Fruit fly (Drosophila melanogaster) whole organism: ENCODE data around the gene Eip63E.

Experiments
- CG8478 ChIP-seq: fragments of >200 bp; optimal IDR thresholded peaks from 2 replicates; lab custom pipeline; 2018; ENCODE audit warnings: inconsistent platforms
- Dll ChIP-seq: fragments of >200 bp; optimal IDR thresholded peaks from 2 replicates; lab custom pipeline; 2017
- EcR ChIP-seq, 2 experiments: fragments of >200 bp; optimal IDR thresholded peaks; 2 replicates each; lab custom pipeline; 2017; ENCODE audit warnings: missing biosample characterization in 2 of 2, missing genetic modification characterization in 2 of 2, missing genetic modification reagents in 2 of 2
- pan ChIP-seq: fragments of >200 bp; optimal IDR thresholded peaks from 2 replicates; lab custom pipeline; 2017
- psq ChIP-seq: fragments of >200 bp; optimal IDR thresholded peaks from 2 replicates; lab custom pipeline; 2017
- usp ChIP-seq: fragments of >200 bp; optimal IDR thresholded peaks from 2 replicates; lab custom pipeline; 2017; ENCODE audit warnings: missing biosample characterization, missing genetic modification characterization, mixed read lengths

DNA sequence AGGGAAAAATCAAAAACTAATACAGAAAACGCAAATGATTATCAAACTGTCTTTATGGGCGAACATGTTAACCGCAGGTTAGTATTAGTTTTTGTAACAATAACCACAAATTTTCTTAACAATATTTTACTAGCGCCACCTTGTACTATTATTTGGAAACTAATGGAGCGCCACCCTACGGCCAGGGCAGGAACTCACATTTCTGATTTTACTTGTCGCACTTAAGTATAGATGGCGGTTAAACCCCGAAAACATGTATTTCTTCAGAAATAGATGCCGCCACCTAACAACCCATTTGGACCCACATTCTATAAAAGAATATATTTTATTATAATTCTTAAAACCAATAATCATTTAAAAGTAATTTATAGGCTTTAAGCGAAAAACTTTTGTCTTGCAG lies 100.8 kb downstream of the Eip63E start:
- TF ChIP-seq CG8478 (peak; percentile 10), EcR (GFP tag; optimal IDR thresholded peaks at IDR 0.05; lab: Kevin White, UChicago) (no peak), Dll (lab: Kevin White, UChicago) (no peak), psq (lab: Kevin White, UChicago) (no peak), usp (no peak), pan (lab: Kevin White, UChicago) (no peak)
